Fruit fly (Drosophila melanogaster): ENCODE data around the gene Coq8.

dm6 chrX:12890826-12891175 lies 10.1 kb downstream of the Coq8 start:
- TF ChIP-seq CG4707 (GFP tag; optimal IDR thresholded peaks at IDR 0.05) (no peak), Med (GFP tag) (no peak), CG1529 (GFP tag; optimal IDR thresholded peaks at IDR 0.05) (no peak), CG12236 (GFP tag; optimal IDR thresholded peaks at IDR 0.05) (no peak), CG2889 (GFP tag; IDR thresholded peaks at IDR 0.05) (no peak)

All from whole organism, embryonic.